Worm (Caenorhabditis elegans): ENCODE measurements around the gene srbc-60.

ce11 chrV:777285-777684, 2.8 kb upstream of the srbc-60 start, which contains the start of gene R09E12.9:
- TF ChIP-seq nfya-2 (GFP tag; IDR thresholded peaks at IDR 0.05): no peak
- no peak for TF ChIP-seq repo-1 (tag; optimal IDR thresholded peaks at IDR 0.05)
- TF ChIP-seq lin-40 (tag; optimal IDR thresholded peaks at IDR 0.05): no peak
- no peak for TF ChIP-seq unc-130 (GFP tag; optimal IDR thresholded peaks at IDR 0.05)
- TF ChIP-seq him-1 (tag; optimal IDR thresholded peaks at IDR 0.05): no peak
- no peak for TF ChIP-seq hrde-1 (tag; optimal IDR thresholded peaks at IDR 0.05; ENCODE audit: borderline replicate concordance)
- TF ChIP-seq unc-62 (GFP tag; optimal IDR thresholded peaks at IDR 0.05): no peak
- peak; percentile 52; the same call in 1 of the 2 replicates for TF ChIP-seq hmg-1.2 (GFP tag; IDR thresholded peaks at IDR 0.05)

Data from whole organism, young adult.